Worm (Caenorhabditis elegans) whole organism, young adult: ENCODE measurements around the gene sru-35.
A peak's percentile ranks its signal among the peaks of the same experiment; 100 is the strongest.

Source experiments
- B0261.1 ChIP-seq: sonication (generic microtip); optimal IDR thresholded peaks from 2 replicates; lab custom pipeline; 2016; ENCODE audit warnings: mild to moderate bottlenecking, missing genetic modification characterization, moderate library complexity, missing compliant biosample characterization
- B0336.3 ChIP-seq: fragments of 200-800 bp; sonication (Bioruptor generic); IDR thresholded peaks from 2 replicates; pipeline ENCODE4 v1.3.6; 2022; ENCODE audit warnings: missing genetic modification characterization, missing compliant biosample characterization
- C06A6.2 ChIP-seq: fragments of 200-800 bp; sonication (Bioruptor generic); conservative IDR thresholded peaks from 2 replicates; pipeline ENCODE4 v1.3.6; 2022; ENCODE audit warnings: missing genetic modification characterization, missing compliant biosample characterization
- F10E7.11 ChIP-seq: sonication (generic microtip); optimal IDR thresholded peaks from 2 replicates; lab custom pipeline; 2017; ENCODE audit warnings: mild to moderate bottlenecking, missing genetic modification characterization, moderate library complexity, missing compliant biosample characterization
- F22D6.2 ChIP-seq: sonication (generic microtip); optimal IDR thresholded peaks from 2 replicates; lab custom pipeline; 2016; ENCODE audit warnings: mild to moderate bottlenecking, missing genetic modification characterization, missing compliant biosample characterization
- F23B12.7 ChIP-seq: sonication (generic microtip); optimal IDR thresholded peaks from 2 replicates; lab custom pipeline; 2017; ENCODE audit warnings: missing genetic modification characterization, mild to moderate bottlenecking, missing compliant biosample characterization, antibody characterized with exemption, moderate library complexity; ENCODE audit not compliant: insufficient read depth
- F33H1.4 ChIP-seq: fragments of 200-800 bp; sonication (Bioruptor generic); IDR thresholded peaks from 2 replicates; pipeline ENCODE4 v1.3.6; 2022; ENCODE audit warnings: missing genetic modification reagents, missing genetic modification characterization, missing compliant biosample characterization
- F37B4.10 ChIP-seq: fragments of 200-800 bp; sonication (Bioruptor generic); IDR thresholded peaks from 2 replicates; pipeline ENCODE4 v1.3.6; 2022; ENCODE audit warnings: missing genetic modification characterization, missing compliant biosample characterization
- K11D2.4 ChIP-seq: fragments of 200-800 bp; sonication (Bioruptor generic); IDR thresholded peaks from 2 replicates; pipeline ENCODE4 v1.3.6; 2022; ENCODE audit warnings: missing genetic modification reagents, missing genetic modification characterization, missing compliant biosample characterization
- Y53F4B.3 ChIP-seq: fragments of 200-800 bp; sonication (Bioruptor generic); IDR thresholded peaks from 2 replicates; pipeline ENCODE4 v1.3.6; 2022; ENCODE audit warnings: missing genetic modification reagents, missing genetic modification characterization, missing compliant biosample characterization
- ama-1 ChIP-seq, 3 experiments: fragments of 150-350 bp in 1 of 3; sonication (generic microtip) in 2 of 3; optimal IDR thresholded peaks; 2 replicates each; lab custom pipeline; 2014 to 2018; ENCODE audit warnings: missing biosample characterization in 2 of 3, missing genetic modification characterization in 2 of 3, missing genetic modification reagents in 2 of 3
- aptf-3 ChIP-seq: fragments of 200-800 bp; sonication (Bioruptor generic); IDR thresholded peaks from 2 replicates; pipeline ENCODE4 v1.3.6; 2022; ENCODE audit warnings: missing genetic modification characterization, missing compliant biosample characterization
- atf-7 ChIP-seq: sonication (generic microtip); optimal IDR thresholded peaks from 2 replicates; lab custom pipeline; 2017; ENCODE audit warnings: mild to moderate bottlenecking, missing genetic modification characterization, missing compliant biosample characterization
- athp-1 ChIP-seq: sonication (generic microtip); optimal IDR thresholded peaks from 2 replicates; lab custom pipeline; 2017; ENCODE audit warnings: mild to moderate bottlenecking, missing genetic modification characterization, missing compliant biosample characterization
- attf-5 ChIP-seq: fragments of 200-800 bp; sonication (Bioruptor generic); optimal IDR thresholded peaks from 2 replicates; lab custom pipeline; 2018; ENCODE audit warnings: mild to moderate bottlenecking, missing genetic modification characterization, missing compliant biosample characterization
- bed-1 ChIP-seq: fragments of 200-800 bp; sonication (Bioruptor generic); IDR thresholded peaks from 2 replicates; pipeline ENCODE4 v1.3.6; 2022; ENCODE audit warnings: missing genetic modification reagents, missing genetic modification characterization, missing compliant biosample characterization
- cebp-1 ChIP-seq, 2 experiments: fragments of 200-800 bp in 1 of 2; sonication (Bioruptor generic) in 1 of 2; sonication (generic microtip) in 1 of 2; IDR thresholded peaks in 1 of 2; optimal IDR thresholded peaks in 1 of 2; 2 replicates each; pipeline versions ENCODE4 v1.3.6 to Lab custom; 2017 to 2022; ENCODE audit warnings: missing compliant biosample characterization in 2 of 2, missing genetic modification characterization in 2 of 2, mild to moderate bottlenecking in 1 of 2, missing genetic modification reagents in 1 of 2, moderate library complexity in 1 of 2
- cebp-2 ChIP-seq: fragments of 200-800 bp; sonication (Bioruptor generic); IDR thresholded peaks from 2 replicates; pipeline ENCODE4 v1.3.6; 2022; ENCODE audit warnings: missing genetic modification characterization, missing compliant biosample characterization
- ceh-58 ChIP-seq: fragments of 200-800 bp; sonication (Bioruptor generic); IDR thresholded peaks from 2 replicates; pipeline ENCODE4 v1.3.6; 2022; ENCODE audit warnings: missing genetic modification characterization, missing compliant biosample characterization
- chd-7 ChIP-seq: sonication (generic microtip); optimal IDR thresholded peaks from 2 replicates; lab custom pipeline; 2016; ENCODE audit warnings: mild to moderate bottlenecking, missing genetic modification characterization, moderate library complexity, missing compliant biosample characterization
- dox-1 ChIP-seq: fragments of 200-800 bp; sonication (Bioruptor generic); IDR thresholded peaks from 2 replicates; pipeline ENCODE4 v1.3.6; 2022; ENCODE audit warnings: missing genetic modification reagents, missing genetic modification characterization, missing compliant biosample characterization
- dpff-1 ChIP-seq: sonication (generic microtip); optimal IDR thresholded peaks from 2 replicates; lab custom pipeline; 2017; ENCODE audit warnings: mild to moderate bottlenecking, missing genetic modification characterization, missing compliant biosample characterization
- efl-1 ChIP-seq: fragments of 150-350 bp; optimal IDR thresholded peaks from 2 replicates; lab custom pipeline; 2014; ENCODE audit warnings: missing biosample characterization, missing genetic modification reagents, missing genetic modification characterization
- him-1 ChIP-seq: sonication (generic microtip); optimal IDR thresholded peaks from 2 replicates; lab custom pipeline; 2016; ENCODE audit warnings: missing genotype, missing genetic modification reagents, missing genetic modification characterization, missing compliant biosample characterization
- hmg-1.2 ChIP-seq: fragments of 200-800 bp; sonication (Bioruptor generic); IDR thresholded peaks from 2 replicates; pipeline ENCODE4 v1.3.6; 2022; ENCODE audit warnings: missing genetic modification reagents, missing genetic modification characterization, missing compliant biosample characterization
- hmg-20 ChIP-seq: fragments of 200-800 bp; sonication (Bioruptor generic); IDR thresholded peaks from 2 replicates; pipeline ENCODE4 v1.3.6; 2022; ENCODE audit warnings: missing genetic modification reagents, missing genetic modification characterization, missing compliant biosample characterization
- let-607 ChIP-seq, 2 experiments: fragments of 200-800 bp in 1 of 2; sonication (Bioruptor generic) in 1 of 2; sonication (generic microtip) in 1 of 2; optimal IDR thresholded peaks; 2 replicates each; lab custom pipeline; 2016 to 2018; ENCODE audit warnings: mild to moderate bottlenecking in 2 of 2, missing compliant biosample characterization in 2 of 2, missing genetic modification characterization in 2 of 2, moderate library complexity in 2 of 2, missing genotype in 1 of 2
- lin-26 ChIP-seq: fragments of 200-800 bp; sonication (Bioruptor generic); IDR thresholded peaks from 2 replicates; pipeline ENCODE4 v1.3.6; 2022; ENCODE audit warnings: missing genetic modification reagents, missing genetic modification characterization, missing compliant biosample characterization
- lin-35 ChIP-seq, 3 experiments: fragments of 150-350 bp in 2 of 3; sonication (generic microtip) in 1 of 3; optimal IDR thresholded peaks; 2 replicates each; lab custom pipeline; 2014 to 2018; ENCODE audit warnings: missing biosample characterization in 3 of 3, missing genetic modification characterization in 3 of 3, missing genetic modification reagents in 3 of 3
- lin-54 ChIP-seq: fragments of 200-800 bp; sonication (Bioruptor generic); optimal IDR thresholded peaks from 2 replicates; lab custom pipeline; 2018; ENCODE audit warnings: mild to moderate bottlenecking, missing genetic modification characterization, missing compliant biosample characterization
- lir-1 ChIP-seq: fragments of 200-800 bp; sonication (Bioruptor generic); conservative IDR thresholded peaks from 2 replicates; pipeline ENCODE4 v1.3.6; 2022; ENCODE audit warnings: missing genetic modification reagents, missing genetic modification characterization, missing compliant biosample characterization
- lsy-27 ChIP-seq: sonication (generic microtip); optimal IDR thresholded peaks from 2 replicates; lab custom pipeline; 2017; ENCODE audit warnings: missing genetic modification characterization, mild to moderate bottlenecking, missing compliant biosample characterization, antibody characterized with exemption, missing genotype, borderline replicate concordance; ENCODE audit not compliant: insufficient read depth
- nfya-1 ChIP-seq: sonication (generic microtip); optimal IDR thresholded peaks from 2 replicates; lab custom pipeline; 2017; ENCODE audit warnings: antibody characterized with exemption, missing compliant biosample characterization, missing genetic modification characterization, borderline replicate concordance; ENCODE audit not compliant: insufficient read depth
- nhr-120 ChIP-seq: fragments of 200-800 bp; sonication (Bioruptor generic); IDR thresholded peaks from 2 replicates; pipeline ENCODE4 v1.3.6; 2022; ENCODE audit warnings: missing genetic modification characterization, missing compliant biosample characterization
- nhr-27 ChIP-seq: fragments of 200-800 bp; sonication (Bioruptor generic); optimal IDR thresholded peaks from 2 replicates; lab custom pipeline; 2018; ENCODE audit warnings: mild to moderate bottlenecking, missing genetic modification characterization, moderate library complexity, missing compliant biosample characterization
- nhr-80 ChIP-seq: sonication (generic microtip); optimal IDR thresholded peaks from 2 replicates; lab custom pipeline; 2016; ENCODE audit warnings: missing genetic modification characterization, missing compliant biosample characterization
- rcor-1 ChIP-seq: fragments of 200-800 bp; sonication (Bioruptor generic); IDR thresholded peaks from 2 replicates; pipeline ENCODE4 v1.3.6; 2022; ENCODE audit warnings: missing genetic modification reagents, missing genetic modification characterization, missing compliant biosample characterization
- rpc-1 ChIP-seq, 2 experiments: fragments of 150-350 bp in 1 of 2; sonication (generic microtip) in 1 of 2; optimal IDR thresholded peaks; 2 replicates each; lab custom pipeline; 2014 to 2018; ENCODE audit warnings: missing biosample characterization in 1 of 2, missing genetic modification characterization in 1 of 2, missing genetic modification reagents in 1 of 2, missing genotype in 1 of 2
- snpc-4 ChIP-seq, 5 experiments: fragments of 150-350 bp in 1 of 5; sonication (generic microtip) in 4 of 5; optimal IDR thresholded peaks; 2 replicates each; lab custom pipeline; 2014 to 2018; ENCODE audit warnings: missing genetic modification characterization in 5 of 5, missing biosample characterization in 3 of 5, antibody characterized with exemption in 2 of 5, mild to moderate bottlenecking in 2 of 5, missing compliant biosample characterization in 2 of 5, missing genotype in 2 of 5, moderate library complexity in 2 of 5, missing genetic modification reagents in 1 of 5
- somi-1 ChIP-seq: fragments of 200-800 bp; sonication (Bioruptor generic); optimal IDR thresholded peaks from 2 replicates; lab custom pipeline; 2018; ENCODE audit warnings: mild to moderate bottlenecking, missing genetic modification characterization, missing compliant biosample characterization
- tbp1 ChIP-seq: fragments of 200-800 bp; sonication (Bioruptor generic); optimal IDR thresholded peaks from 2 replicates; lab custom pipeline; 2018; ENCODE audit warnings: mild to moderate bottlenecking, missing genetic modification characterization, missing compliant biosample characterization
- tbx-9 ChIP-seq: sonication (generic microtip); optimal IDR thresholded peaks from 2 replicates; lab custom pipeline; 2016; ENCODE audit warnings: borderline replicate concordance, missing genetic modification characterization, inconsistent platforms, missing compliant biosample characterization
- unc-130 ChIP-seq: sonication (generic microtip); optimal IDR thresholded peaks from 2 replicates; lab custom pipeline; 2016; ENCODE audit warnings: missing genetic modification reagents, missing genetic modification characterization, missing compliant biosample characterization
- unc-62 ChIP-seq: fragments of 150-350 bp; optimal IDR thresholded peaks from 2 replicates; lab custom pipeline; 2014; ENCODE audit warnings: missing biosample characterization, missing genetic modification reagents, missing genetic modification characterization
- ztf-22 ChIP-seq: fragments of 200-800 bp; sonication (Bioruptor generic); optimal IDR thresholded peaks from 2 replicates; lab custom pipeline; 2018; ENCODE audit warnings: mild to moderate bottlenecking, missing genetic modification characterization, moderate library complexity, missing compliant biosample characterization

sru-35 gene

ce11 chrIV:8790144-8790543 is at the start of gene sru-35:
Gene sru-35 (minus strand): TSS chrIV:8790244.
- TF ChIP-seq bed-1 (GFP tag; lab: Robert Waterston, UW) (no peak), lir-1 (no peak), F22D6.2 (no peak), F33H1.4 (GFP tag; lab: Robert Waterston, UW) (no peak), ama-1 (optimal IDR thresholded peaks at IDR 0.05; lab: Kevin White, UChicago) (no peak), ama-1 (GFP tag; optimal IDR thresholded peaks at IDR 0.05; lab: Kevin White, UChicago) (no peak), snpc-4 (GFP tag; optimal IDR thresholded peaks at IDR 0.05; lab: Kevin White, UChicago) (no peak), snpc-4 (tag; optimal IDR thresholded peaks at IDR 0.05; lab: Kevin White, UChicago) (no peak), ztf-22 (no peak), C06A6.2 (GFP tag; lab: Robert Waterston, UW) (no peak), rcor-1 (GFP tag; lab: Robert Waterston, UW) (no peak), chd-7 (no peak), nhr-120 (GFP tag; lab: Robert Waterston, UW) (no peak), tbp1 (GFP tag; lab: Kevin White, UChicago) (no peak), nhr-27 (no peak), Y53F4B.3 (GFP tag; lab: Robert Waterston, UW) (no peak), efl-1 (GFP tag; lab: Kevin White, UChicago) (no peak), B0261.1 (tag; lab: Kevin White, UChicago) (no peak), somi-1 (GFP tag; lab: Kevin White, UChicago) (no peak), him-1 (tag; lab: Kevin White, UChicago) (no peak), cebp-2 (GFP tag; lab: Robert Waterston, UW) (no peak)

ce11 chrIV:8830591-8830990 is 40.5 kb upstream of the sru-35 start, which contains the start of gene T28C6.8:
Gene T28C6.8 (minus strand): TSS chrIV:8830727.
- TF ChIP-seq let-607 (tag; optimal IDR thresholded peaks at IDR 0.05; lab: Kevin White, UChicago) (peak; percentile 19 to 45), unc-62 (no peak), K11D2.4 (GFP tag; lab: Robert Waterston, UW) (no peak), nhr-80 (tag; lab: Kevin White, UChicago) (peak; percentile 92), hmg-20 (GFP tag; lab: Robert Waterston, UW) (no peak), F37B4.10 (GFP tag; lab: Robert Waterston, UW) (no peak), lin-54 (GFP tag; lab: Kevin White, UChicago) (peak; percentile 11), lsy-27 (tag; lab: Kevin White, UChicago) (no peak), F10E7.11 (tag; lab: Kevin White, UChicago) (no peak), B0336.3 (GFP tag; lab: Robert Waterston, UW) (0 out of 2 replicates have a peak, but pooled peaks have one; percentile 26), efl-1 (GFP tag; lab: Kevin White, UChicago) (no peak), atf-7 (tag; lab: Kevin White, UChicago) (no peak), dpff-1 (tag; lab: Kevin White, UChicago) (no peak), cebp-1 (GFP tag; IDR thresholded peaks at IDR 0.05; lab: Robert Waterston, UW) (no peak), cebp-1 (tag; optimal IDR thresholded peaks at IDR 0.05; lab: Kevin White, UChicago) (no peak), tbx-9 (tag; lab: Kevin White, UChicago) (no peak), athp-1 (no peak), nfya-1 (tag; lab: Kevin White, UChicago) (no peak), rpc-1 (optimal IDR thresholded peaks at IDR 0.05; lab: Kevin White, UChicago) (no peak), rpc-1 (tag; optimal IDR thresholded peaks at IDR 0.05; lab: Kevin White, UChicago) (no peak), attf-5 (GFP tag; lab: Kevin White, UChicago) (peak; percentile 71), tbp1 (GFP tag; lab: Kevin White, UChicago) (peak; percentile 22), unc-130 (no peak), dox-1 (peak; percentile 70), hmg-1.2 (peak; percentile 43; the same call in 1 of the 2 replicates), ceh-58 (GFP tag; lab: Robert Waterston, UW) (no peak), ztf-22 (no peak), lin-26 (GFP tag; lab: Robert Waterston, UW) (0 out of 2 replicates have a peak, but pooled peaks have one; percentile 31), aptf-3 (GFP tag; lab: Robert Waterston, UW) (no peak), F22D6.2 (no peak), lin-35 (GFP tag; optimal IDR thresholded peaks at IDR 0.05; lab: Kevin White, UChicago) (no peak), F23B12.7 (tag; lab: Kevin White, UChicago) (no peak)
